Fruit fly (Drosophila melanogaster): ENCODE results near the gene M6.

Gene M6

dm6 chr3L:21542059-21542458 lies 34.4 kb downstream of the M6 start, which contains the start of gene CG33290:
Gene CG33290, plus strand, starts transcription at chr3L:21542359.
- TF ChIP-seq psq (optimal IDR thresholded peaks at IDR 0.05) (no peak), h (optimal IDR thresholded peaks at IDR 0.05) (no peak), Sin3A (optimal IDR thresholded peaks at IDR 0.05) (no peak), insv (optimal IDR thresholded peaks at IDR 0.05) (no peak), ttk (optimal IDR thresholded peaks at IDR 0.05) (no peak), Myc (optimal IDR thresholded peaks at IDR 0.05) (no peak)

- no peak for TF ChIP-seq h (optimal IDR thresholded peaks at IDR 0.05)
- TF ChIP-seq psq (optimal IDR thresholded peaks at IDR 0.05): no peak
- TF ChIP-seq Sin3A (optimal IDR thresholded peaks at IDR 0.05): no peak
- no peak for TF ChIP-seq insv (optimal IDR thresholded peaks at IDR 0.05)
- no peak for TF ChIP-seq ttk (optimal IDR thresholded peaks at IDR 0.05)
- TF ChIP-seq Myc (optimal IDR thresholded peaks at IDR 0.05): no peak
These were observed 47.1 kb downstream of the M6 start, which contains the start of gene Wnk for dm6 chr3L:21554752-21555151. Gene Wnk, minus strand, starts transcription at chr3L:21554928.

dm6 chr3L:21558176-21558871 lies 50.7 kb downstream of the M6 start, which contains the start of gene CG7173:
Gene CG7173, minus strand, starts transcription at chr3L:21558226.
- TF ChIP-seq h (optimal IDR thresholded peaks at IDR 0.05) (no peak), insv (optimal IDR thresholded peaks at IDR 0.05) (no peak), ttk (optimal IDR thresholded peaks at IDR 0.05) (no peak), Myc (optimal IDR thresholded peaks at IDR 0.05) (no peak)

- TF ChIP-seq Sin3A (optimal IDR thresholded peaks at IDR 0.05): no peak
- no peak for TF ChIP-seq insv (optimal IDR thresholded peaks at IDR 0.05)
- TF ChIP-seq h (optimal IDR thresholded peaks at IDR 0.05): no peak
- TF ChIP-seq Myc (optimal IDR thresholded peaks at IDR 0.05): no peak
- TF ChIP-seq psq (optimal IDR thresholded peaks at IDR 0.05): no peak
- no peak for TF ChIP-seq ttk (optimal IDR thresholded peaks at IDR 0.05)
These were observed 54.4 kb downstream of the M6 start, which contains the start of gene CapaR for dm6 chr3L:21562081-21562480. Gene CapaR, minus strand, starts transcription at chr3L:21562181.
